Worm (Caenorhabditis elegans): ENCODE data around the gene R04A9.3.
"Not testable (repeated sequence)": the region's sequence is repeated elsewhere in the genome, so short reads cannot be mapped to it uniquely, and the experiment has no call there.

The R04A9.3 gene

ce11 chrX:369923-370322, 10.5 kb downstream of the R04A9.3 start:
- TF ChIP-seq unc-62 (GFP tag; optimal IDR thresholded peaks at IDR 0.05), result no peak

- no peak for TF ChIP-seq unc-62 (GFP tag; optimal IDR thresholded peaks at IDR 0.05)
These were observed 19.9 kb downstream of the R04A9.3 start, which contains the start of gene C04E7.5 for ce11 chrX:360479-360878. TSS of gene C04E7.5 (plus strand) at chrX:360779.

ce11 chrX:357792-358191, 22.6 kb downstream of the R04A9.3 start, which contains the start of gene C04E7.1:
TSS of gene C04E7.1 (plus strand) at chrX:358092.
- TF ChIP-seq unc-62 (GFP tag; optimal IDR thresholded peaks at IDR 0.05), result no peak

- no peak for TF ChIP-seq unc-62 (GFP tag; optimal IDR thresholded peaks at IDR 0.05)
These were observed 27.2 kb downstream of the R04A9.3 start, which contains the start of gene sor-3 for ce11 chrX:353134-353669. TSS of gene sor-3 (plus strand) at chrX:353619.

ce11 chrX:348141-348540, 32.3 kb downstream of the R04A9.3 start:
- no peak for TF ChIP-seq unc-62 (GFP tag; optimal IDR thresholded peaks at IDR 0.05)

ce11 chrX:347117-347516, 33.3 kb downstream of the R04A9.3 start, which contains the start of gene C04E7.3:
TSS of gene C04E7.3 (minus strand) at chrX:347217.
- not testable (repeated sequence) for TF ChIP-seq unc-62 (GFP tag; optimal IDR thresholded peaks at IDR 0.05)

- no peak for TF ChIP-seq unc-62 (GFP tag; optimal IDR thresholded peaks at IDR 0.05)
These were observed 36.6 kb downstream of the R04A9.3 start for ce11 chrX:343822-344221.

- TF ChIP-seq unc-62 (GFP tag; optimal IDR thresholded peaks at IDR 0.05), result no peak
These were observed 46.0 kb downstream of the R04A9.3 start for ce11 chrX:334452-334851.

- no peak for TF ChIP-seq unc-62 (GFP tag; optimal IDR thresholded peaks at IDR 0.05)
These were observed 47.8 kb downstream of the R04A9.3 start for ce11 chrX:332643-333042.

- TF ChIP-seq unc-62 (GFP tag; optimal IDR thresholded peaks at IDR 0.05), result no peak
These were observed 51.7 kb downstream of the R04A9.3 start for ce11 chrX:328736-329135.

Measured in whole organism, dauer.